3 fruit fly cellular contexts compared by ENCODE assay signal in the genomic region with DNA sequence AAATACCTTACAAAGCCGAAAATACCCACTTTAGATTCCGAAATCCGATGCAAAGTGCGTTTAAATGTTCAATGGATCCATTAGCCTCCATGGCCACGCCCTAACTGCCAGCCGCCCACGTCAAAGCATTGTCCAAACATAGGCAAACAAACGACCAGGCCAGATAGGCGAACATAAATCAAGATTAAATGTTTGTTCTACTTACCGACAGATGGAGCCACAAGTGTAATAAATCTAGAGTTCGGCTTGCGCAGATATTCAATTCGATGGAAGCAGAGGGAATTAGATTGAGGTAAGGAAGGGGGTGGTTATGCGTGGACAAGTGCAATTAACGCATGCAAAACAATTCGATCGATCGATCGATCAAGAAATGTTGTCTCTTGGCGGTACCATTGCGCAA.
TF ChIP-seq lines count a peak whose summit lies in the region.

No protein-coding gene starts in this region.

- TF ChIP-seq CTCF in S2 (optimal IDR thresholded peaks at IDR 0.05; lab: Kevin White, UChicago): peak; percentile 69 to 78
- peak; percentile 84 for TF ChIP-seq CTCF in whole organism, embryonic (GFP tag; optimal IDR thresholded peaks at IDR 0.05; lab: Kevin White, UChicago)

TF ChIP-seq in whole organism, embryonic, 481 proteins besides CTCF, POLR2A, EP300 and RAD21:
- no peak for TF ChIP-seq cg (GFP tag; optimal IDR thresholded peaks at IDR 0.05; lab: Kevin White, UChicago)
- TF ChIP-seq eyg (GFP tag; optimal IDR thresholded peaks at IDR 0.05; lab: Kevin White, UChicago): no peak
- TF ChIP-seq sens (GFP tag; lab: Kevin White, UChicago): peak; percentile 38
- peak; percentile 90 for TF ChIP-seq CG14965 (GFP tag; optimal IDR thresholded peaks at IDR 0.05; lab: Kevin White, UChicago; ENCODE audit: borderline replicate concordance)
- no peak for TF ChIP-seq CoRest (tag; optimal IDR thresholded peaks at IDR 0.05; lab: Kevin White, UChicago)

TF ChIP-seq in whole organism, prepupa, 60 proteins besides CTCF, POLR2A, EP300 and RAD21:
- TF ChIP-seq svp (GFP tag; lab: Kevin White, UChicago): peak; percentile 2
- TF ChIP-seq CG1621 (tag; optimal IDR thresholded peaks at IDR 0.05; lab: Kevin White, UChicago): no peak
